Worm (Caenorhabditis elegans) whole organism, late embryonic: Measurements from ENCODE around the gene abu-10.

ENCODE experiments used
- C08G9.2 ChIP-seq: sonication (generic microtip); optimal IDR thresholded peaks from 2 replicates; lab custom pipeline; 2016; ENCODE audit warnings: mild to moderate bottlenecking, missing genetic modification characterization, moderate library complexity, missing compliant biosample characterization
- C38D4.7 ChIP-seq: fragments of 200-800 bp; sonication (Bioruptor generic); optimal IDR thresholded peaks from 2 replicates; lab custom pipeline; 2018; ENCODE audit warnings: mild to moderate bottlenecking, missing genetic modification characterization, moderate library complexity, missing compliant biosample characterization
- K09A11.1 ChIP-seq: sonication (generic microtip); optimal IDR thresholded peaks from 2 replicates; lab custom pipeline; 2017; ENCODE audit warnings: antibody characterized with exemption, mild to moderate bottlenecking, missing genetic modification characterization, missing compliant biosample characterization; ENCODE audit not compliant: insufficient read depth
- T23F11.4 ChIP-seq: fragments of 200-800 bp; sonication (Bioruptor generic); optimal IDR thresholded peaks from 2 replicates; lab custom pipeline; 2018; ENCODE audit warnings: mild to moderate bottlenecking, missing genetic modification characterization, missing compliant biosample characterization
- Y22D7AL.16 ChIP-seq: sonication (generic microtip); optimal IDR thresholded peaks from 2 replicates; lab custom pipeline; 2016; ENCODE audit warnings: missing genetic modification characterization, missing compliant biosample characterization
- ceh-18 ChIP-seq: sonication (generic microtip); optimal IDR thresholded peaks from 2 replicates; lab custom pipeline; 2016; ENCODE audit warnings: missing genetic modification characterization, missing compliant biosample characterization
- ceh-22 ChIP-seq: sonication (generic microtip); optimal IDR thresholded peaks from 2 replicates; lab custom pipeline; 2017; ENCODE audit warnings: missing biosample characterization, missing genetic modification characterization
- ceh-24 ChIP-seq: sonication (generic microtip); optimal IDR thresholded peaks from 2 replicates; lab custom pipeline; 2016; ENCODE audit warnings: mild to moderate bottlenecking, missing genetic modification characterization, missing compliant biosample characterization
- ceh-6 ChIP-seq: fragments of 200-800 bp; sonication (Bioruptor generic); optimal IDR thresholded peaks from 2 replicates; lab custom pipeline; 2018; ENCODE audit warnings: mild to moderate bottlenecking, missing genetic modification characterization, missing compliant biosample characterization
- che-1 ChIP-seq: sonication (generic microtip); optimal IDR thresholded peaks from 2 replicates; lab custom pipeline; 2016; ENCODE audit warnings: mild to moderate bottlenecking, missing genetic modification characterization, missing compliant biosample characterization
- dmd-4 ChIP-seq: sonication (generic microtip); optimal IDR thresholded peaks from 2 replicates; lab custom pipeline; 2016; ENCODE audit warnings: borderline replicate concordance, missing genetic modification characterization, missing compliant biosample characterization
- dve-1 ChIP-seq: sonication (generic microtip); optimal IDR thresholded peaks from 2 replicates; lab custom pipeline; 2017; ENCODE audit warnings: antibody characterized with exemption, mild to moderate bottlenecking, missing genetic modification characterization, missing compliant biosample characterization
- ets-4 ChIP-seq: sonication (generic microtip); optimal IDR thresholded peaks from 2 replicates; lab custom pipeline; 2016; ENCODE audit warnings: missing genetic modification characterization, missing compliant biosample characterization
- eyg-1 ChIP-seq: sonication (generic microtip); optimal IDR thresholded peaks from 2 replicates; lab custom pipeline; 2016; ENCODE audit warnings: missing genotype, missing genetic modification characterization, missing compliant biosample characterization
- fax-1 ChIP-seq: sonication (generic microtip); optimal IDR thresholded peaks from 2 replicates; lab custom pipeline; 2016; ENCODE audit warnings: missing genotype, missing genetic modification characterization, missing compliant biosample characterization
- fkh-6 ChIP-seq: sonication (generic microtip); optimal IDR thresholded peaks from 2 replicates; lab custom pipeline; 2016; ENCODE audit warnings: missing genetic modification characterization, missing compliant biosample characterization
- gmeb-2 ChIP-seq: sonication (generic microtip); optimal IDR thresholded peaks from 2 replicates; lab custom pipeline; 2016; ENCODE audit warnings: missing genetic modification characterization, inconsistent platforms, missing compliant biosample characterization
- hlh-13 ChIP-seq: fragments of 200-800 bp; sonication (Bioruptor generic); optimal IDR thresholded peaks from 2 replicates; lab custom pipeline; 2018; ENCODE audit warnings: mild to moderate bottlenecking, missing genetic modification characterization, missing compliant biosample characterization
- hlh-15 ChIP-seq: sonication (generic microtip); optimal IDR thresholded peaks from 2 replicates; lab custom pipeline; 2016; ENCODE audit warnings: missing genetic modification characterization, missing compliant biosample characterization
- hlh-30 ChIP-seq: sonication (generic microtip); optimal IDR thresholded peaks from 2 replicates; lab custom pipeline; 2017; ENCODE audit warnings: antibody characterized with exemption, missing genetic modification characterization, missing compliant biosample characterization; ENCODE audit not compliant: insufficient read depth
- hlh-8 ChIP-seq: sonication (generic microtip); optimal IDR thresholded peaks from 2 replicates; lab custom pipeline; 2016; ENCODE audit warnings: missing genotype, missing genetic modification characterization, missing compliant biosample characterization
- lim-6 ChIP-seq: sonication (generic microtip); optimal IDR thresholded peaks from 2 replicates; lab custom pipeline; 2016; ENCODE audit warnings: missing genetic modification characterization, missing compliant biosample characterization
- madf-2 ChIP-seq: sonication (generic microtip); optimal IDR thresholded peaks from 2 replicates; lab custom pipeline; 2017; ENCODE audit warnings: missing genetic modification characterization, missing compliant biosample characterization
- mec-3 ChIP-seq: sonication (generic microtip); optimal IDR thresholded peaks from 2 replicates; lab custom pipeline; 2016; ENCODE audit warnings: borderline replicate concordance, missing genetic modification characterization, missing compliant biosample characterization
- nhr-11 ChIP-seq: fragments of 150-350 bp; optimal IDR thresholded peaks from 2 replicates; lab custom pipeline; 2014; ENCODE audit warnings: missing biosample characterization, missing genetic modification characterization
- nhr-232 ChIP-seq: sonication (generic microtip); optimal IDR thresholded peaks from 2 replicates; lab custom pipeline; 2016; ENCODE audit warnings: missing genetic modification characterization, missing compliant biosample characterization
- npax-4 ChIP-seq: sonication (generic microtip); optimal IDR thresholded peaks from 2 replicates; lab custom pipeline; 2016; ENCODE audit warnings: missing genetic modification characterization, missing compliant biosample characterization
- pag-3 ChIP-seq: sonication (generic microtip); optimal IDR thresholded peaks from 2 replicates; lab custom pipeline; 2016; ENCODE audit warnings: missing compliant biosample characterization, missing genetic modification characterization, borderline replicate concordance
- pha-4 ChIP-seq: fragments of 150-350 bp; optimal IDR thresholded peaks from 2 replicates; lab custom pipeline; 2018; ENCODE audit warnings: missing biosample characterization, missing genetic modification reagents, missing genetic modification characterization
- pros-1 ChIP-seq: fragments of 150-350 bp; optimal IDR thresholded peaks from 2 replicates; lab custom pipeline; 2014; ENCODE audit warnings: missing biosample characterization, missing genetic modification reagents, missing genetic modification characterization
- sox-2 ChIP-seq: fragments of 200-800 bp; sonication (Bioruptor generic); IDR thresholded peaks from 2 replicates; pipeline ENCODE4 v1.3.6; 2022; ENCODE audit warnings: missing genetic modification reagents, missing genetic modification characterization, missing compliant biosample characterization
- syd-9 ChIP-seq: sonication (generic microtip); optimal IDR thresholded peaks from 2 replicates; lab custom pipeline; 2016; ENCODE audit warnings: mild to moderate bottlenecking, missing genetic modification characterization, moderate library complexity, missing compliant biosample characterization
- tbx-2 ChIP-seq: sonication (generic microtip); optimal IDR thresholded peaks from 2 replicates; lab custom pipeline; 2016; ENCODE audit warnings: missing genetic modification characterization, missing compliant biosample characterization
- tbx-7 ChIP-seq: sonication (generic microtip); optimal IDR thresholded peaks from 2 replicates; lab custom pipeline; 2016; ENCODE audit warnings: missing genotype, missing genetic modification characterization, missing compliant biosample characterization
- ttx-3 ChIP-seq: sonication (generic microtip); optimal IDR thresholded peaks from 2 replicates; lab custom pipeline; 2016; ENCODE audit warnings: missing genetic modification reagents, missing genetic modification characterization, missing compliant biosample characterization
- unc-3 ChIP-seq, 2 experiments: fragments of 200-800 bp in 1 of 2; sonication (Bioruptor generic) in 1 of 2; sonication (generic microtip) in 1 of 2; conservative IDR thresholded peaks in 1 of 2; optimal IDR thresholded peaks in 1 of 2; 2 replicates each; pipeline versions ENCODE4 v1.3.6 to Lab custom; 2016 to 2022; ENCODE audit warnings: missing compliant biosample characterization in 2 of 2, missing genetic modification characterization in 2 of 2, missing genetic modification reagents in 1 of 2
- unc-42 ChIP-seq: sonication (generic microtip); optimal IDR thresholded peaks from 2 replicates; lab custom pipeline; 2016; ENCODE audit warnings: missing genotype, missing genetic modification characterization, missing compliant biosample characterization
- unc-55 ChIP-seq: sonication (generic microtip); optimal IDR thresholded peaks from 2 replicates; lab custom pipeline; 2017; ENCODE audit warnings: missing biosample characterization, missing genetic modification reagents, missing genetic modification characterization
- unc-86 ChIP-seq: sonication (generic microtip); optimal IDR thresholded peaks from 2 replicates; lab custom pipeline; 2016; ENCODE audit warnings: missing genetic modification characterization, missing compliant biosample characterization
- zip-5 ChIP-seq: sonication (generic microtip); optimal IDR thresholded peaks from 2 replicates; lab custom pipeline; 2016; ENCODE audit warnings: missing genetic modification characterization, missing compliant biosample characterization
- ztf-16 ChIP-seq: sonication (generic microtip); optimal IDR thresholded peaks from 2 replicates; lab custom pipeline; 2017; ENCODE audit warnings: missing genetic modification characterization, missing compliant biosample characterization

Gene abu-10

ce11 chrX:3797882-3798281 is at the start of gene abu-10:
Gene abu-10, plus strand, starts transcription at chrX:3798182.
- TF ChIP-seq ttx-3 (tag; lab: Kevin White, UChicago) (no peak), ceh-18 (tag; lab: Kevin White, UChicago) (no peak), dve-1 (tag; lab: Kevin White, UChicago) (no peak), dmd-4 (tag; lab: Kevin White, UChicago) (no peak), tbx-2 (tag; lab: Kevin White, UChicago) (no peak), fax-1 (tag; lab: Kevin White, UChicago) (no peak), C08G9.2 (no peak), C38D4.7 (GFP tag; lab: Kevin White, UChicago) (no peak), ets-4 (tag; lab: Kevin White, UChicago) (no peak), nhr-232 (tag; lab: Kevin White, UChicago) (no peak), gmeb-2 (tag; lab: Kevin White, UChicago) (no peak), ztf-16 (tag; lab: Kevin White, UChicago) (no peak), lim-6 (tag; lab: Kevin White, UChicago) (no peak), ceh-22 (no peak), syd-9 (tag; lab: Kevin White, UChicago) (no peak), unc-86 (no peak), che-1 (tag; lab: Kevin White, UChicago) (no peak), mec-3 (tag; lab: Kevin White, UChicago) (no peak)
- TF ChIP-seq, all 69 proteins: peak for 0

DNA sequence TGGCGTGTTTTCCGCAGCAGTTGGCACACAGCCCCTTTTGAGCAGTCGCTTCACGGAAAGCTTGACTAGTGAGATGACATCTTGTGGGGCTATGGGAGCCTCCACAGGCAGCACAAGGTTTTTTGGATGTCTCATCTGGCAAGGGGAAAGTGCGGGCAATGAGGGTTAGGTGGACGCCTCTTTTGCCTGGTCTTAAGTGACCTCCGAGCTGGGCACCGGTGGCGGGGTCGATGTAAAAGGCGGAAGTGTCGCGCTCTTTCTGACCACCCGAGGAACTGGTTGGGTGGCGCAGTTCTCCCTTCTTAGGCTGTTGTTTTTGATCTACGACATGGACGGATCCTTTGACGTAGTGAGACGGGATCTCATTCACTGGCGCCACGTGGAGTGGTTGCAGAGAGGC is 46.6 kb upstream of the abu-10 start:
- TF ChIP-seq T23F11.4 (GFP tag; lab: Kevin White, UChicago) (no peak), unc-3 (GFP tag; conservative IDR thresholded peaks at IDR 0.05; lab: Robert Waterston, UW) (no peak), unc-3 (tag; optimal IDR thresholded peaks at IDR 0.05; lab: Kevin White, UChicago) (no peak), hlh-8 (no peak), hlh-15 (tag; lab: Kevin White, UChicago) (no peak), ceh-24 (tag; lab: Kevin White, UChicago) (no peak), ceh-6 (GFP tag; lab: Kevin White, UChicago) (no peak), fkh-6 (tag; lab: Kevin White, UChicago) (no peak), tbx-7 (tag; lab: Kevin White, UChicago) (no peak), pag-3 (tag; lab: Kevin White, UChicago) (no peak), K09A11.1 (no peak), pha-4 (no peak), ztf-16 (tag; lab: Kevin White, UChicago) (no peak), madf-2 (no peak), che-1 (tag; lab: Kevin White, UChicago) (no peak), pros-1 (tag; lab: Kevin White, UChicago) (no peak), nhr-11 (tag; lab: Kevin White, UChicago) (no peak), hlh-30 (tag; lab: Kevin White, UChicago) (no peak), Y22D7AL.16 (tag; lab: Kevin White, UChicago) (no peak)

DNA sequence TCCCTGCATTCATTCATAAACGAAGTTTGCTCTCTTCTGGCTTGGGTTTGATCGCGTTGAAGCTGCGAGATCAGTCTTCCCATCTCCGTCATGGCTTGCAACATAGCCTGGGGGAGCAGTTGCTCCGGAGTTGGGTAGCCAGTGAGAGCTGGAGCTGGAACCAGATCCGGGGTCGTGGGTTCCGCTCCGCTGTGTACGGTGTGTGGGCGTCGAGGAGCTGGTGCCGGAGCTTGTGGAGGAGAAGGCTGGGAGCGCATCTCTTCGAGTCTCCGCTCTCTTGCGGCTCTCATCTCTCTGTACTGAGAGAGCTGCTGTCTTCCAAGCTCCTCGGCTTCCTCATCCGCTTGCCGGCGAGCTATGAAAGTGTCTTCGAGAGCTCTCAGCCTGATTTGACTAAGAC is 45.5 kb upstream of the abu-10 start:
- no peak for TF ChIP-seq pha-4
- no peak for TF ChIP-seq fax-1 (tag; lab: Kevin White, UChicago)
- TF ChIP-seq zip-5 (tag; lab: Kevin White, UChicago), result no peak
- no peak for TF ChIP-seq ceh-22
- no peak for TF ChIP-seq hlh-13 (GFP tag; lab: Kevin White, UChicago)
- TF ChIP-seq npax-4 (tag; lab: Kevin White, UChicago), result no peak
- no peak for TF ChIP-seq unc-42 (tag; lab: Kevin White, UChicago)
- no peak for TF ChIP-seq dmd-4 (tag; lab: Kevin White, UChicago)
- no peak for TF ChIP-seq sox-2 (GFP tag; lab: Robert Waterston, UW)
- TF ChIP-seq eyg-1 (tag; lab: Kevin White, UChicago), result no peak
- TF ChIP-seq lim-6 (tag; lab: Kevin White, UChicago), result no peak
- TF ChIP-seq unc-55 (GFP tag; lab: Kevin White, UChicago), result no peak
